Worm (Caenorhabditis elegans) whole organism, L1 larva: ENCODE results near the gene F55A11.7.

Experiments used
- aha-1 ChIP-seq: fragments of 150-350 bp; optimal IDR thresholded peaks from 2 replicates; lab custom pipeline; 2014; ENCODE audit warnings: missing biosample characterization, missing genetic modification characterization
- aly-2 ChIP-seq: fragments of 150-350 bp; optimal IDR thresholded peaks from 2 replicates; lab custom pipeline; 2014; ENCODE audit warnings: missing biosample characterization, missing genetic modification characterization
- efl-3 ChIP-seq: fragments of 200-800 bp; sonication (Bioruptor generic); optimal IDR thresholded peaks from 2 replicates; lab custom pipeline; 2018; ENCODE audit warnings: mild to moderate bottlenecking, missing genetic modification characterization, missing compliant biosample characterization
- fkh-10 ChIP-seq: sonication (generic microtip); optimal IDR thresholded peaks from 2 replicates; lab custom pipeline; 2017; ENCODE audit warnings: missing biosample characterization, missing genetic modification reagents, missing genetic modification characterization
- grh-1 ChIP-seq: fragments of 200-800 bp; sonication (Bioruptor generic); IDR thresholded peaks from 2 replicates; pipeline ENCODE4 v1.3.6; 2022; ENCODE audit warnings: missing genetic modification reagents, missing genetic modification characterization, missing compliant biosample characterization
- irx-1 ChIP-seq: sonication (generic microtip); optimal IDR thresholded peaks from 2 replicates; lab custom pipeline; 2016; ENCODE audit warnings: missing genetic modification characterization, missing compliant biosample characterization
- jun-1 ChIP-seq: fragments of 150-350 bp; optimal IDR thresholded peaks from 2 replicates; lab custom pipeline; 2014; ENCODE audit warnings: missing biosample characterization, missing genetic modification reagents, missing genetic modification characterization
- mep-1 ChIP-seq: fragments of 150-350 bp; optimal IDR thresholded peaks from 2 replicates; lab custom pipeline; 2014; ENCODE audit warnings: missing biosample characterization, missing genetic modification characterization
- nhr-71 ChIP-seq: sonication (generic microtip); optimal IDR thresholded peaks from 2 replicates; lab custom pipeline; 2016; ENCODE audit warnings: mild to moderate bottlenecking, missing genetic modification characterization, moderate library complexity, missing compliant biosample characterization
- nhr-77 ChIP-seq: fragments of 150-350 bp; optimal IDR thresholded peaks from 2 replicates; lab custom pipeline; 2014; ENCODE audit warnings: missing biosample characterization, missing genetic modification characterization
- pag-3 ChIP-seq: sonication (generic microtip); optimal IDR thresholded peaks from 2 replicates; lab custom pipeline; 2017; ENCODE audit warnings: missing genetic modification characterization, mild to moderate bottlenecking, missing compliant biosample characterization, antibody characterized with exemption, borderline replicate concordance; ENCODE audit not compliant: insufficient read depth
- pqm-1 ChIP-seq: sonication (generic microtip); optimal IDR thresholded peaks from 3 replicates; lab custom pipeline; 2017; ENCODE audit warnings: missing biosample characterization, missing genetic modification characterization

- no peak for TF ChIP-seq nhr-71 (tag; lab: Kevin White, UChicago)
- no peak for TF ChIP-seq pqm-1
- TF ChIP-seq nhr-77 (tag; lab: Kevin White, UChicago), result no peak
- no peak for TF ChIP-seq grh-1 (GFP tag; lab: Robert Waterston, UW)
- TF ChIP-seq efl-3 (GFP tag; lab: Kevin White, UChicago), result no peak
- TF ChIP-seq aly-2 (tag; lab: Kevin White, UChicago), result no peak
- no peak for TF ChIP-seq mep-1
- TF ChIP-seq jun-1 (tag; lab: Kevin White, UChicago), result no peak
- TF ChIP-seq irx-1 (tag; lab: Kevin White, UChicago), result no peak
- TF ChIP-seq aha-1 (tag; lab: Kevin White, UChicago), result no peak
- TF ChIP-seq fkh-10, result no peak
- no peak for TF ChIP-seq pag-3
Observed at ce11 chrV:11794172-11794571, 6.9 kb upstream of the F55A11.7 start.
